Worm (Caenorhabditis elegans): ENCODE measurements around the gene aaim-1.

- TF ChIP-seq ama-1 (optimal IDR thresholded peaks at IDR 0.05) (no peak), ces-1 (GFP tag; optimal IDR thresholded peaks at IDR 0.05) (no peak), egl-27 (tag; optimal IDR thresholded peaks at IDR 0.05) (no peak), lin-39 (tag; optimal IDR thresholded peaks at IDR 0.05) (no peak), egl-13 (tag; optimal IDR thresholded peaks at IDR 0.05) (no peak), aly-2 (tag; optimal IDR thresholded peaks at IDR 0.05) (no peak), lin-13 (GFP tag; optimal IDR thresholded peaks at IDR 0.05) (no peak), ztf-11 (tag; optimal IDR thresholded peaks at IDR 0.05) (no peak), nhr-28 (tag; optimal IDR thresholded peaks at IDR 0.05) (no peak), snpc-4 (tag; optimal IDR thresholded peaks at IDR 0.05) (no peak), nhr-11 (tag; optimal IDR thresholded peaks at IDR 0.05) (no peak), fos-1 (tag; optimal IDR thresholded peaks at IDR 0.05) (no peak)
These were observed at the start of gene aaim-1 for ce11 chrX:6562378-6562856.

Measured in whole organism, L1 larva.